Worm (Caenorhabditis elegans) whole organism, L2 larva: ENCODE data around the gene T14B4.8.

Experiments used
- ZK546.5 ChIP-seq: sonication (generic microtip); optimal IDR thresholded peaks from 2 replicates; lab custom pipeline; 2017; ENCODE audit warnings: missing biosample characterization, missing genetic modification characterization
- ama-1 ChIP-seq: fragments of 150-350 bp; optimal IDR thresholded peaks from 2 replicates; lab custom pipeline; 2018; ENCODE audit warnings: inconsistent platforms
- mdl-1 ChIP-seq, 2 experiments: fragments of 150-350 bp in 1 of 2; sonication (generic microtip) in 1 of 2; optimal IDR thresholded peaks; 2 replicates each; lab custom pipeline; 2017; ENCODE audit warnings: missing biosample characterization in 2 of 2, missing genetic modification characterization in 2 of 2
- nhr-11 ChIP-seq: fragments of 150-350 bp; optimal IDR thresholded peaks from 2 replicates; lab custom pipeline; 2014; ENCODE audit warnings: missing biosample characterization, missing genetic modification characterization
- nhr-237 ChIP-seq: fragments of 150-350 bp; optimal IDR thresholded peaks from 2 replicates; lab custom pipeline; 2014; ENCODE audit warnings: missing biosample characterization, missing genetic modification characterization

DNA sequence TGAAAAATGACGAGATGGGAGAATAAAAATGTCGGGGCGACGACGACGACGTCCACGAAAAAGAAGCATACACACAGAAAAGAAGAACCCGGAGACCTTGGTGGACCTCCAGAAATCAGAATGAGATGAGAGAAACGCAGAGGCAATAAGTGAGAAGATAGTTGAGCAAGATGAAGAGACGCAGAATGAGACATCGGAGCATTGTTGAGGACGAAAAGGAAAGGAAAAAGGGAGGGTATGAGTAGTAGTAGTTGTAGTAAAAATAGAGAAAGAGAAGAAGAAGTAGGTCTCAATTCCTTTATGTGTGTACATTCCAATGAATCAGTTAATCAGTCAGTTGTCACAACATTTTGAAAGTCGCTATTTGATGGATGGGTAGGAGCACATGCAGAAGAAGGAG is at the start of gene T14B4.8:
- TF ChIP-seq nhr-237 (tag; lab: Kevin White, UChicago) (no peak), mdl-1 (tag; optimal IDR thresholded peaks at IDR 0.05; lab: Kevin White, UChicago) (no peak), nhr-11 (tag; lab: Kevin White, UChicago) (no peak), ZK546.5 (tag; lab: Kevin White, UChicago) (no peak), ama-1 (lab: Kevin White, UChicago) (no peak)
